Worm (Caenorhabditis elegans) whole organism, L3 larva: ENCODE results near the gene C16C8.18.

ENCODE experiments used
- R02D3.7 ChIP-seq: fragments of 150-350 bp; optimal IDR thresholded peaks from 2 replicates; lab custom pipeline; 2014; ENCODE audit warnings: missing biosample characterization, missing genetic modification characterization
- ZK546.5 ChIP-seq: sonication (generic microtip); optimal IDR thresholded peaks from 2 replicates; lab custom pipeline; 2017; ENCODE audit warnings: missing biosample characterization, missing genetic modification characterization
- aly-2 ChIP-seq: fragments of 150-350 bp; optimal IDR thresholded peaks from 2 replicates; lab custom pipeline; 2014; ENCODE audit warnings: missing biosample characterization, missing genetic modification characterization
- ceh-16 ChIP-seq: sonication (generic microtip); optimal IDR thresholded peaks from 2 replicates; lab custom pipeline; 2017; ENCODE audit warnings: missing biosample characterization, missing genetic modification characterization
- ceh-28 ChIP-seq: fragments of 150-350 bp; optimal IDR thresholded peaks from 2 replicates; lab custom pipeline; 2014; ENCODE audit warnings: missing biosample characterization, missing genetic modification reagents, missing genetic modification characterization
- ceh-82 ChIP-seq: fragments of 150-350 bp; optimal IDR thresholded peaks from 2 replicates; lab custom pipeline; 2014; ENCODE audit warnings: missing biosample characterization, missing genetic modification characterization
- ceh-9 ChIP-seq: sonication (generic microtip); optimal IDR thresholded peaks from 2 replicates; lab custom pipeline; 2018; ENCODE audit warnings: missing biosample characterization, missing genetic modification characterization
- daf-12 ChIP-seq: fragments of 150-350 bp; optimal IDR thresholded peaks from 2 replicates; lab custom pipeline; 2014; ENCODE audit warnings: missing biosample characterization, missing genetic modification reagents, missing genetic modification characterization
- egl-5 ChIP-seq: fragments of 150-350 bp; optimal IDR thresholded peaks from 2 replicates; lab custom pipeline; 2017; ENCODE audit warnings: missing biosample characterization, missing genetic modification reagents, missing genetic modification characterization, inconsistent platforms
- elt-1 ChIP-seq: fragments of 150-350 bp; optimal IDR thresholded peaks from 2 replicates; lab custom pipeline; 2014; ENCODE audit warnings: missing biosample characterization, missing genetic modification characterization
- elt-2 ChIP-seq: sonication (generic microtip); optimal IDR thresholded peaks from 2 replicates; lab custom pipeline; 2016; ENCODE audit warnings: missing genetic modification reagents, mild to moderate bottlenecking, missing genetic modification characterization, missing compliant biosample characterization
- fkh-2 ChIP-seq: fragments of 150-350 bp; optimal IDR thresholded peaks from 2 replicates; lab custom pipeline; 2014; ENCODE audit warnings: missing biosample characterization, missing genetic modification reagents, missing genetic modification characterization
- fos-1 ChIP-seq: fragments of 150-350 bp; optimal IDR thresholded peaks from 2 replicates; lab custom pipeline; 2014; ENCODE audit warnings: missing biosample characterization, missing genetic modification characterization
- mml-1 ChIP-seq: fragments of 150-350 bp; sonication (generic microtip); optimal IDR thresholded peaks from 3 replicates; lab custom pipeline; 2014; ENCODE audit warnings: missing biosample characterization, missing genetic modification characterization
- nfya-1 ChIP-seq: sonication (generic microtip); optimal IDR thresholded peaks from 2 replicates; lab custom pipeline; 2017; ENCODE audit warnings: missing genetic modification characterization, mild to moderate bottlenecking, missing compliant biosample characterization, antibody characterized with exemption, moderate library complexity; ENCODE audit not compliant: insufficient read depth
- nhr-11 ChIP-seq: fragments of 150-350 bp; optimal IDR thresholded peaks from 2 replicates; lab custom pipeline; 2014; ENCODE audit warnings: missing biosample characterization, missing genetic modification characterization
- nhr-12 ChIP-seq: fragments of 150-350 bp; optimal IDR thresholded peaks from 2 replicates; lab custom pipeline; 2014; ENCODE audit warnings: missing biosample characterization, missing genetic modification characterization
- nhr-25 ChIP-seq: sonication (generic microtip); optimal IDR thresholded peaks from 2 replicates; lab custom pipeline; 2017; ENCODE audit warnings: missing biosample characterization, missing genetic modification characterization
- nhr-28 ChIP-seq: fragments of 150-350 bp; optimal IDR thresholded peaks from 2 replicates; lab custom pipeline; 2014; ENCODE audit warnings: missing biosample characterization, missing genetic modification characterization
- nhr-43 ChIP-seq: sonication (generic microtip); optimal IDR thresholded peaks from 2 replicates; lab custom pipeline; 2016; ENCODE audit warnings: mild to moderate bottlenecking, missing genetic modification characterization, missing compliant biosample characterization; ENCODE audit not compliant: poor library complexity, severe bottlenecking
- nhr-67 ChIP-seq: fragments of 150-350 bp; optimal IDR thresholded peaks from 2 replicates; lab custom pipeline; 2014; ENCODE audit warnings: missing biosample characterization, missing genetic modification characterization
- nhr-76 ChIP-seq: fragments of 150-350 bp; sonication (generic microtip); optimal IDR thresholded peaks from 5 replicates; lab custom pipeline; 2014; ENCODE audit warnings: missing biosample characterization, missing genetic modification characterization
- pha-4 ChIP-seq: fragments of 150-350 bp; optimal IDR thresholded peaks from 2 replicates; lab custom pipeline; 2014; ENCODE audit warnings: missing biosample characterization, missing genetic modification reagents, missing genetic modification characterization
- pqm-1 ChIP-seq: fragments of 150-350 bp; optimal IDR thresholded peaks from 2 replicates; lab custom pipeline; 2017; ENCODE audit warnings: missing biosample characterization, missing genetic modification characterization, inconsistent platforms
- sea-2 ChIP-seq: fragments of 150-350 bp; sonication (generic microtip); optimal IDR thresholded peaks from 4 replicates; lab custom pipeline; 2014; ENCODE audit warnings: missing biosample characterization, missing genetic modification reagents, missing genetic modification characterization
- skn-1 ChIP-seq: fragments of 150-350 bp; optimal IDR thresholded peaks from 2 replicates; lab custom pipeline; 2014; ENCODE audit warnings: missing biosample characterization, missing genetic modification characterization
- snpc-4 ChIP-seq: fragments of 150-350 bp; optimal IDR thresholded peaks from 2 replicates; lab custom pipeline; 2014; ENCODE audit warnings: missing biosample characterization, missing genetic modification characterization
- tbx-2 ChIP-seq: sonication (generic microtip); optimal IDR thresholded peaks from 2 replicates; lab custom pipeline; 2016; ENCODE audit warnings: mild to moderate bottlenecking, missing genetic modification characterization, missing compliant biosample characterization
- unc-39 ChIP-seq: sonication (generic microtip); optimal IDR thresholded peaks from 4 replicates; lab custom pipeline; 2017; ENCODE audit warnings: missing biosample characterization, missing genetic modification characterization
- zag-1 ChIP-seq: fragments of 150-350 bp; optimal IDR thresholded peaks from 2 replicates; lab custom pipeline; 2014; ENCODE audit warnings: missing biosample characterization, missing genetic modification characterization
- ztf-11 ChIP-seq: fragments of 150-350 bp; optimal IDR thresholded peaks from 2 replicates; lab custom pipeline; 2014; ENCODE audit warnings: missing biosample characterization, missing genetic modification characterization
- ztf-4 ChIP-seq: fragments of 150-350 bp; optimal IDR thresholded peaks from 2 replicates; lab custom pipeline; 2014; ENCODE audit warnings: missing biosample characterization, missing genetic modification characterization

The C16C8.18 gene

ce11 chrII:3439842-3440640 is 10.5 kb downstream of the C16C8.18 start:
- peak; percentile 57 for TF ChIP-seq pqm-1 (tag; lab: Kevin White, UChicago)
- peak; percentile 89 for TF ChIP-seq elt-2 (tag; lab: Kevin White, UChicago)
- peak; percentile 57 for TF ChIP-seq snpc-4 (tag; lab: Kevin White, UChicago)
- TF ChIP-seq R02D3.7 (tag; lab: Kevin White, UChicago), result no peak

- TF ChIP-seq ceh-28 (tag; lab: Kevin White, UChicago) (no peak), nhr-67 (tag; lab: Kevin White, UChicago) (no peak), fos-1 (tag; lab: Kevin White, UChicago) (no peak)
These were observed 11.1 kb downstream of the C16C8.18 start, which contains the start of gene C16C8.17 for ce11 chrII:3440641-3440926. Gene C16C8.17, plus strand, starts transcription at chrII:3440827.

ce11 chrII:3441377-3441776 is 11.9 kb downstream of the C16C8.18 start, which contains the start of gene C16C8.27:
Gene C16C8.27, plus strand, starts transcription at chrII:3441677.
- no peak for TF ChIP-seq ceh-28 (tag; lab: Kevin White, UChicago)
- no peak for TF ChIP-seq nhr-43 (tag; lab: Kevin White, UChicago)
- TF ChIP-seq nhr-67 (tag; lab: Kevin White, UChicago), result no peak
- TF ChIP-seq ztf-11 (tag; lab: Kevin White, UChicago), result no peak
- no peak for TF ChIP-seq elt-2 (tag; lab: Kevin White, UChicago)
- TF ChIP-seq nhr-12, result no peak
- no peak for TF ChIP-seq sea-2
- no peak for TF ChIP-seq egl-5 (tag; lab: Kevin White, UChicago)
- no peak for TF ChIP-seq nhr-76
- no peak for TF ChIP-seq skn-1 (tag; lab: Kevin White, UChicago)
- TF ChIP-seq pha-4 (tag; lab: Kevin White, UChicago), result no peak

ce11 chrII:3443154-3443553 is 13.7 kb downstream of the C16C8.18 start, which contains the start of gene C16C8.22:
Gene C16C8.22, minus strand, starts transcription at chrII:3443254.
- TF ChIP-seq ceh-16 (tag; lab: Kevin White, UChicago) (no peak), fos-1 (tag; lab: Kevin White, UChicago) (no peak), nhr-25 (tag; lab: Kevin White, UChicago) (no peak), fkh-2 (tag; lab: Kevin White, UChicago) (no peak), egl-5 (tag; lab: Kevin White, UChicago) (no peak), ceh-9 (tag; lab: Kevin White, UChicago) (no peak), nhr-43 (tag; lab: Kevin White, UChicago) (no peak), nhr-12 (no peak), snpc-4 (tag; lab: Kevin White, UChicago) (no peak), nhr-11 (no peak), tbx-2 (tag; lab: Kevin White, UChicago) (no peak), daf-12 (tag; lab: Kevin White, UChicago) (no peak), ztf-11 (tag; lab: Kevin White, UChicago) (no peak), aly-2 (tag; lab: Kevin White, UChicago) (no peak), nfya-1 (no peak), zag-1 (no peak), ceh-28 (tag; lab: Kevin White, UChicago) (no peak)

ce11 chrII:3444280-3444679 is 14.8 kb downstream of the C16C8.18 start, which contains the start of gene C16C8.4:
Gene C16C8.4, minus strand, starts transcription at chrII:3444380.
- TF ChIP-seq ceh-9 (tag; lab: Kevin White, UChicago) (no peak), snpc-4 (tag; lab: Kevin White, UChicago) (no peak), ceh-82 (tag; lab: Kevin White, UChicago) (no peak), R02D3.7 (tag; lab: Kevin White, UChicago) (no peak), ZK546.5 (no peak), tbx-2 (tag; lab: Kevin White, UChicago) (no peak), nhr-28 (tag; lab: Kevin White, UChicago) (no peak), nhr-25 (tag; lab: Kevin White, UChicago) (no peak), nhr-11 (no peak), mml-1 (tag; lab: Kevin White, UChicago) (no peak), nfya-1 (no peak), ztf-4 (tag; lab: Kevin White, UChicago) (no peak), pqm-1 (tag; lab: Kevin White, UChicago) (no peak), nhr-67 (tag; lab: Kevin White, UChicago) (no peak), ceh-28 (tag; lab: Kevin White, UChicago) (no peak), ztf-11 (tag; lab: Kevin White, UChicago) (no peak), unc-39 (tag; lab: Kevin White, UChicago) (no peak), elt-1 (tag; lab: Kevin White, UChicago) (no peak)
